Fruit fly (Drosophila melanogaster): Measurements from ENCODE around the gene mRpL45.
A peak's percentile ranks its signal among the peaks of the same experiment; 100 is the strongest.

Gene mRpL45

dm6 chr3R:22636567-22636889 is 18.2 kb downstream of the mRpL45 start (continued):
- TF ChIP-seq Rfx (GFP tag; IDR thresholded peaks at IDR 0.05) = 0 out of 2 replicates have a peak, but pooled peaks have one; percentile 14

DNA sequence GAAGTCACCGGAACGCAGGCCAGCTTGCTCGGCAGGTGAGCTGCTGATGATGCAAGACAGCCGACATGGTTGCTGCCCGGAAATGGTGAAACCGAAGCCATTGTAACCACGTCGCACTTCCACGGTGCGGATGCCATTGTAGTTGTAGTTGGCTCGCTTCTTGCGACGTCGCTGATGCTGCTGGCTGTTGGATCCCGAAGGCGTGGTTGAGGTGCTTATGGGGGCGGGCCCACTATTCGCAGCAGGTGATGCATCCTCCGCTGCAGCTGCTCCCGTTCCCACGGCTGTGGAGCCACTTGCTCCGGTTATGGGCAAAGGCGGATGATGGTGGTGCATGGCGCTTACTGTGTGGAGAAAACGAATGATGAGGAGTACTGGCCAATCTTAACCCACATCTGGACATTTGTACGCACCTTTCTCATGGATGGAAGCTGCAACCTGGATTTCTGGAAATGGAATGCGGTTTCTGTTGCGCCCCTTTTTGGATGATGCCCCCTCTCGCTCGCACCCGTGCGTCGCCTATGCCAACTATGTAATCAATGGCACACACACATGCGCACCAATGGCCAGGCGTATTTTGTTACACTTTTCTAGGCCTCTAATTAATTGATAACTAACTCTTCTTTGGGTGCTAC is 20.4 kb downstream of the mRpL45 start:
- TF ChIP-seq CG10274 (GFP tag; optimal IDR thresholded peaks at IDR 0.05) (no peak), CG1832 (GFP tag; optimal IDR thresholded peaks at IDR 0.05) (peak; percentile 59), Oaz (GFP tag; IDR thresholded peaks at IDR 0.05) (no peak), CG7745 (tag; optimal IDR thresholded peaks at IDR 0.05) (no peak), NC2β (GFP tag; optimal IDR thresholded peaks at IDR 0.05) (no peak), ab (GFP tag; optimal IDR thresholded peaks at IDR 0.05) (no peak), ATbp (GFP tag; optimal IDR thresholded peaks at IDR 0.05) (no peak), gsb-n (tag; optimal IDR thresholded peaks at IDR 0.05) (no peak), CG10321 (GFP tag; IDR thresholded peaks at IDR 0.05) (no peak), CG11696 (GFP tag; IDR thresholded peaks at IDR 0.05) (no peak), CG17568 (GFP tag; optimal IDR thresholded peaks at IDR 0.05) (no peak), CG11398 (GFP tag; optimal IDR thresholded peaks at IDR 0.05) (no peak), dan (GFP tag; IDR thresholded peaks at IDR 0.05) (no peak), Med (GFP tag) (peak; percentile 62), HHEX (GFP tag; optimal IDR thresholded peaks at IDR 0.05) (no peak), CG12299 (tag; optimal IDR thresholded peaks at IDR 0.05) (no peak), NK7.1 (GFP tag; optimal IDR thresholded peaks at IDR 0.05) (no peak), ranshi (GFP tag; IDR thresholded peaks at IDR 0.05) (no peak), NC2α (GFP tag; optimal IDR thresholded peaks at IDR 0.05) (no peak), crp (GFP tag; optimal IDR thresholded peaks at IDR 0.05) (no peak), cg (GFP tag; optimal IDR thresholded peaks at IDR 0.05) (peak; percentile 82), eyg (GFP tag; optimal IDR thresholded peaks at IDR 0.05) (no peak), CG13287 (GFP tag; IDR thresholded peaks at IDR 0.05; ENCODE audit: partially characterized antibody) (no peak), MBD-R2 (GFP tag; IDR thresholded peaks at IDR 0.05) (no peak), zfh1 (GFP tag; IDR thresholded peaks at IDR 0.05) (0 out of 3 replicates have a peak, but pooled peaks have one; percentile 10), vnd (GFP tag; IDR thresholded peaks at IDR 0.05; ENCODE audit: partially characterized antibody) (no peak), sr (GFP tag; IDR thresholded peaks at IDR 0.05) (no peak), CG7357 (GFP tag; IDR thresholded peaks at IDR 0.05) (no peak), CG14667 (GFP tag; IDR thresholded peaks at IDR 0.05) (no peak), unpg (GFP tag; optimal IDR thresholded peaks at IDR 0.05) (no peak), CG8359 (GFP tag; optimal IDR thresholded peaks at IDR 0.05; ENCODE audit: borderline replicate concordance) (peak; percentile 34), pan (optimal IDR thresholded peaks at IDR 0.05) (no peak), pan (GFP tag; optimal IDR thresholded peaks at IDR 0.05 in 1 of 2, IDR thresholded peaks at IDR 0.05 in 1 of 2) (no peak), CHES-1-like (GFP tag; optimal IDR thresholded peaks at IDR 0.05) (no peak), CG32767 (GFP tag; IDR thresholded peaks at IDR 0.05) (peak; percentile 37; the same call in 1 of the 2 replicates), kay (GFP tag; optimal IDR thresholded peaks at IDR 0.05) (no peak), corto (GFP tag; optimal IDR thresholded peaks at IDR 0.05) (no peak), CG7372 (GFP tag; IDR thresholded peaks at IDR 0.05) (no peak), gcm (GFP tag; optimal IDR thresholded peaks at IDR 0.05) (no peak), CG4360 (GFP tag; IDR thresholded peaks at IDR 0.05) (0 out of 2 replicates have a peak, but pooled peaks have one; percentile 6), usp (GFP tag; optimal IDR thresholded peaks at IDR 0.05) (no peak), CG10209 (GFP tag; optimal IDR thresholded peaks at IDR 0.05) (no peak), MESR4 (GFP tag; optimal IDR thresholded peaks at IDR 0.05) (peak; percentile 78), CG17385 (GFP tag; optimal IDR thresholded peaks at IDR 0.05) (no peak), CG43689 (GFP tag; IDR thresholded peaks at IDR 0.05) (no peak), fru (optimal IDR thresholded peaks at IDR 0.05) (no peak), CG17328 (GFP tag; IDR thresholded peaks at IDR 0.05) (no peak), CG16813 (GFP tag; IDR thresholded peaks at IDR 0.05; ENCODE audit: partially characterized antibody) (no peak)
